Worm (Caenorhabditis elegans): ENCODE results near the gene K12B6.9.

- TF ChIP-seq T26A8.4 (GFP tag; IDR thresholded peaks at IDR 0.05) = no peak
- TF ChIP-seq nhr-11 (tag; optimal IDR thresholded peaks at IDR 0.05) = no peak
- no peak for TF ChIP-seq mes-2 (tag; optimal IDR thresholded peaks at IDR 0.05; ENCODE audit: poor library complexity, severe bottlenecking)
- TF ChIP-seq mep-1 (tag; optimal IDR thresholded peaks at IDR 0.05) = no peak
- no peak for TF ChIP-seq ces-1 (GFP tag; optimal IDR thresholded peaks at IDR 0.05)
Observed at ce11 chrV:6322749-6323367, 30.4 kb upstream of the K12B6.9 start.

All from whole organism, L4 larva.